Fruit fly (Drosophila melanogaster) whole organism, adult: ENCODE measurements around the gene v.

Experiments
- CG11617 ChIP-seq: fragments of 200-800 bp; sonication (Bioruptor generic); optimal IDR thresholded peaks from 2 replicates; lab custom pipeline; 2017; ENCODE audit warnings: mild to moderate bottlenecking, missing biosample characterization, missing genetic modification reagents, missing genetic modification characterization
- CG12768 ChIP-seq: fragments of 200-800 bp; sonication (Bioruptor generic); optimal IDR thresholded peaks from 2 replicates; lab custom pipeline; 2017; ENCODE audit warnings: missing biosample characterization, missing genetic modification characterization, mild to moderate bottlenecking, moderate library complexity, missing genetic modification reagents
- CG14711 ChIP-seq: fragments of 200-800 bp; sonication (Bioruptor generic); optimal IDR thresholded peaks from 2 replicates; lab custom pipeline; 2018; ENCODE audit warnings: missing biosample characterization, mild to moderate bottlenecking, missing genetic modification characterization, moderate library complexity
- CG1620 ChIP-seq: fragments of 200-800 bp; sonication (Bioruptor generic); optimal IDR thresholded peaks from 2 replicates; lab custom pipeline; 2016; ENCODE audit warnings: missing biosample characterization, missing genetic modification characterization
- CG33017 ChIP-seq: fragments of 200-800 bp; sonication (Bioruptor generic); optimal IDR thresholded peaks from 2 replicates; lab custom pipeline; 2018; ENCODE audit warnings: missing biosample characterization, mild to moderate bottlenecking, missing genetic modification characterization, moderate library complexity
- CG5204 ChIP-seq: fragments of 200-800 bp; sonication (Bioruptor generic); optimal IDR thresholded peaks from 2 replicates; lab custom pipeline; 2016; ENCODE audit warnings: missing biosample characterization, missing genetic modification characterization
- CG7045 ChIP-seq: fragments of 200-800 bp; sonication (Bioruptor generic); optimal IDR thresholded peaks from 2 replicates; lab custom pipeline; 2017; ENCODE audit warnings: missing biosample characterization, mild to moderate bottlenecking, missing genetic modification characterization
- CG7101 ChIP-seq: fragments of 200-800 bp; sonication (Bioruptor generic); optimal IDR thresholded peaks from 2 replicates; lab custom pipeline; 2018; ENCODE audit warnings: missing biosample characterization, mild to moderate bottlenecking, missing genetic modification characterization, moderate library complexity
- Clk ChIP-seq: fragments of 200-800 bp; sonication (Bioruptor generic); optimal IDR thresholded peaks from 2 replicates; lab custom pipeline; 2017; ENCODE audit warnings: missing biosample characterization, missing genetic modification characterization
- Crg-1 ChIP-seq: fragments of 200-800 bp; sonication (Bioruptor generic); optimal IDR thresholded peaks from 2 replicates; lab custom pipeline; 2016; ENCODE audit warnings: missing biosample characterization, missing genetic modification characterization
- Hr96 ChIP-seq: fragments of 200-800 bp; sonication (Bioruptor generic); optimal IDR thresholded peaks from 2 replicates; lab custom pipeline; 2016; ENCODE audit warnings: missing biosample characterization, missing genetic modification characterization
- Mnt ChIP-seq: fragments of 200-800 bp; sonication (Bioruptor generic); optimal IDR thresholded peaks from 2 replicates; lab custom pipeline; 2016; ENCODE audit warnings: missing biosample characterization, mild to moderate bottlenecking, missing genetic modification characterization
- bab1 ChIP-seq: fragments of 200-800 bp; sonication (Bioruptor generic); optimal IDR thresholded peaks from 3 replicates; lab custom pipeline; 2019; ENCODE audit warnings: missing biosample characterization, mild to moderate bottlenecking, missing genetic modification characterization, moderate library complexity
- cic ChIP-seq: fragments of 200-800 bp; sonication (Bioruptor generic); optimal IDR thresholded peaks from 2 replicates; lab custom pipeline; 2017; ENCODE audit warnings: missing biosample characterization, mild to moderate bottlenecking, missing genetic modification characterization, moderate library complexity
- cnc ChIP-seq, 2 experiments: fragments of >200 bp; optimal IDR thresholded peaks; 2 replicates each; lab custom pipeline; 2017
- kay ChIP-seq: fragments of 200-800 bp; sonication (Bioruptor generic); peaks from one replicate; lab custom pipeline; 2016; ENCODE audit warnings: missing biosample characterization, missing genetic modification characterization, borderline replicate concordance
- ovo ChIP-seq: fragments of 200-800 bp; sonication (Bioruptor generic); optimal IDR thresholded peaks from 2 replicates; lab custom pipeline; 2016; ENCODE audit warnings: missing biosample characterization, missing genetic modification characterization
- pad ChIP-seq: fragments of 200-800 bp; sonication (Bioruptor generic); optimal IDR thresholded peaks from 3 replicates; lab custom pipeline; 2017; ENCODE audit warnings: missing biosample characterization, missing genetic modification characterization, mild to moderate bottlenecking, moderate library complexity, missing genetic modification reagents
- tj ChIP-seq: fragments of 200-800 bp; sonication (Bioruptor generic); optimal IDR thresholded peaks from 3 replicates; lab custom pipeline; 2017; ENCODE audit warnings: missing biosample characterization, mild to moderate bottlenecking, missing genetic modification characterization, moderate library complexity
- toe ChIP-seq: fragments of 200-800 bp; sonication (Bioruptor generic); optimal IDR thresholded peaks from 2 replicates; lab custom pipeline; 2016; ENCODE audit warnings: missing biosample characterization, missing genetic modification characterization

The v gene

dm6 chrX:10889955-10890617, 33.7 kb upstream of the v start:
- TF ChIP-seq CG7101 (tag; lab: Kevin White, UChicago) (peak; percentile 7), cic (GFP tag; lab: Kevin White, UChicago) (no peak), CG11617 (no peak), bab1 (GFP tag; lab: Kevin White, UChicago) (peak; percentile 49), kay (GFP tag; lab: Kevin White, UChicago) (no peak), CG12768 (GFP tag; lab: Kevin White, UChicago) (no peak), pad (GFP tag; lab: Kevin White, UChicago) (no peak), Mnt (peak; percentile 25), cnc (optimal IDR thresholded peaks at IDR 0.05; lab: Kevin White, UChicago) (no peak), CG5204 (GFP tag; lab: Kevin White, UChicago) (no peak), CG14711 (tag; lab: Kevin White, UChicago) (peak; percentile 9)

DNA sequence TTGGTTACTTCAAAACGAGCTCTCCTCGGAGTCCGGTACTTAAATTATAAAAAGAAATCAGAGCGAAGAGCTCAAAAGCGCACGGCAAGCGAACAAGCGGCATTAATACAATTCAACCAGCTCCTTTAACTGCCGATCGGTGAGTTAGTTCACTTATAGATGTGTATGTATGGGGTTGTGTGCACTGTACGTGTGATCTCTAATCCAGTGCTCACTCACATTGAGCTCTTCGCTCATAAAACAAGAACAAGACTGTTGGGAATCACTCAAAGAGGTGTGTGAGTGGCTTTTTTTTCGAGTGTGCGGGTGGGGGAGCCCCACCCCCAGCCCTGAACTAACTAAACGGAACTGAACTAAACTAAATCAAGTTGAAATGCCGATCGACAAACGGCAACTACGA, 32.6 kb upstream of the v start, which contains the start of gene Ork1:
TSS of gene Ork1 (minus strand) at position 101 of the 400 bp plus-strand sequence.
- TF ChIP-seq Clk (GFP tag; lab: Kevin White, UChicago), result no peak
- TF ChIP-seq CG5204 (GFP tag; lab: Kevin White, UChicago), result no peak
- peak; percentile 50 for TF ChIP-seq pad (GFP tag; lab: Kevin White, UChicago)

- TF ChIP-seq bab1 (GFP tag; lab: Kevin White, UChicago) (peak; percentile 6), CG33017 (no peak)
These were observed 30.6 kb upstream of the v start for dm6 chrX:10893208-10893607.

- TF ChIP-seq CG7101 (tag; lab: Kevin White, UChicago), result peak; percentile 13
- no peak for TF ChIP-seq CG12768 (GFP tag; lab: Kevin White, UChicago)
- TF ChIP-seq Clk (GFP tag; lab: Kevin White, UChicago), result no peak
- no peak for TF ChIP-seq CG5204 (GFP tag; lab: Kevin White, UChicago)
- TF ChIP-seq CG7045 (GFP tag; lab: Kevin White, UChicago), result no peak
- peak; percentile 44 for TF ChIP-seq Mnt
- no peak for TF ChIP-seq CG11617
- no peak for TF ChIP-seq toe (GFP tag; lab: Kevin White, UChicago)
- TF ChIP-seq CG33017, result no peak
- peak; percentile 70 for TF ChIP-seq bab1 (GFP tag; lab: Kevin White, UChicago)
- TF ChIP-seq ovo (GFP tag; lab: Kevin White, UChicago), result no peak
- no peak for TF ChIP-seq Crg-1 (GFP tag; lab: Kevin White, UChicago)
- peak; percentile 14 for TF ChIP-seq tj (GFP tag; lab: Kevin White, UChicago)
- TF ChIP-seq Hr96 (GFP tag; lab: Kevin White, UChicago), result no peak
- TF ChIP-seq CG1620 (GFP tag; lab: Kevin White, UChicago), result no peak
- TF ChIP-seq kay (GFP tag; lab: Kevin White, UChicago), result no peak
- TF ChIP-seq cic (GFP tag; lab: Kevin White, UChicago), result no peak
- no peak for TF ChIP-seq cnc (optimal IDR thresholded peaks at IDR 0.05; lab: Kevin White, UChicago)
- peak; percentile 41 for TF ChIP-seq CG14711 (tag; lab: Kevin White, UChicago)
- no peak for TF ChIP-seq pad (GFP tag; lab: Kevin White, UChicago)
These were observed 24.5 kb upstream of the v start, which contains the start of gene CG1582 for dm6 chrX:10899232-10899631. Gene CG1582 (minus strand): TSS chrX:10899302.

dm6 chrX:10899665-10900064, 24.1 kb upstream of the v start, which contains the start of gene CG15208:
Gene CG15208 (plus strand): TSS chrX:10899965.
- TF ChIP-seq Mnt (no peak), tj (GFP tag; lab: Kevin White, UChicago) (no peak), ovo (GFP tag; lab: Kevin White, UChicago) (no peak), Hr96 (GFP tag; lab: Kevin White, UChicago) (no peak), CG11617 (no peak), kay (GFP tag; lab: Kevin White, UChicago) (no peak), Clk (GFP tag; lab: Kevin White, UChicago) (no peak), bab1 (GFP tag; lab: Kevin White, UChicago) (no peak), Crg-1 (GFP tag; lab: Kevin White, UChicago) (no peak), pad (GFP tag; lab: Kevin White, UChicago) (no peak), CG7045 (GFP tag; lab: Kevin White, UChicago) (no peak), CG1620 (GFP tag; lab: Kevin White, UChicago) (no peak), CG33017 (no peak), cic (GFP tag; lab: Kevin White, UChicago) (no peak), CG12768 (GFP tag; lab: Kevin White, UChicago) (no peak), CG7101 (tag; lab: Kevin White, UChicago) (no peak)

dm6 chrX:10905047-10905446, 18.7 kb upstream of the v start:
- TF ChIP-seq bab1 (GFP tag; lab: Kevin White, UChicago), result peak; percentile 42
- no peak for TF ChIP-seq CG14711 (tag; lab: Kevin White, UChicago)

DNA sequence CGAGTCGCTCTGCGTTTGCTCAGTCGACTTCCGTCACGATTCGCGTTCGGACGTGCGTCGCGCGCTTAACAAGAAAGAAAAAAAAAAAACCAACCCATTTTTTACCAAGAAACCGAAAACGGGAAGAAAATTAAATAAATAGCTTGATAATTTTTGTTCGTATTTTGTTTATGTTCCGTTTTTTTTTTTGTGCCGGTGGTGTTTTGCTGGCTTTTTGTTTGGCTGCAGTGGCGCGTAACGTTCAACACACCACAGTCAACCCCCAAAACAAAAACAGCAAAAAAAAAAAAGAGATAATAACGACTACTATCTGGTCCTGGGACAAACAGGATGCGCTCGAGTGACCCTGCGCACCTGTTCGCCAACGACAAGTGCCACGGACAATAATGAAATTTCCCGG, 18.3 kb upstream of the v start, which contains the start of gene CG43901:
TSS of gene CG43901 (plus strand) at position 301 of the 400 bp plus-strand sequence.
- no peak for TF ChIP-seq bab1 (GFP tag; lab: Kevin White, UChicago)
- no peak for TF ChIP-seq tj (GFP tag; lab: Kevin White, UChicago)
- no peak for TF ChIP-seq pad (GFP tag; lab: Kevin White, UChicago)
